Worm (Caenorhabditis elegans) whole organism, young adult: ENCODE results near the gene R01H2.7.

Source experiments
- C06A6.2 ChIP-seq: fragments of 200-800 bp; sonication (Bioruptor generic); conservative IDR thresholded peaks from 2 replicates; pipeline ENCODE4 v1.3.6; 2022; ENCODE audit warnings: missing genetic modification characterization, missing compliant biosample characterization
- F22D6.2 ChIP-seq: sonication (generic microtip); optimal IDR thresholded peaks from 2 replicates; lab custom pipeline; 2016; ENCODE audit warnings: mild to moderate bottlenecking, missing genetic modification characterization, missing compliant biosample characterization
- F39B2.1 ChIP-seq: fragments of 200-800 bp; sonication (Bioruptor generic); IDR thresholded peaks from 2 replicates; pipeline ENCODE4 v1.3.6; 2022; ENCODE audit warnings: missing genetic modification reagents, missing genetic modification characterization, missing compliant biosample characterization
- F49E8.2 ChIP-seq: sonication (generic microtip); optimal IDR thresholded peaks from 3 replicates; lab custom pipeline; 2017; ENCODE audit warnings: missing genetic modification characterization, mild to moderate bottlenecking, missing compliant biosample characterization, antibody characterized with exemption, moderate library complexity; ENCODE audit not compliant: insufficient read depth
- Y53F4B.3 ChIP-seq: fragments of 200-800 bp; sonication (Bioruptor generic); IDR thresholded peaks from 2 replicates; pipeline ENCODE4 v1.3.6; 2022; ENCODE audit warnings: missing genetic modification reagents, missing genetic modification characterization, missing compliant biosample characterization
- Y53G8AR.9 ChIP-seq: fragments of 200-800 bp; sonication (Bioruptor generic); conservative IDR thresholded peaks from 2 replicates; pipeline ENCODE4 v1.3.6; 2022; ENCODE audit warnings: missing genetic modification reagents, missing genetic modification characterization, missing compliant biosample characterization
- Y56A3A.18 ChIP-seq: fragments of 200-800 bp; sonication (Bioruptor generic); IDR thresholded peaks from 2 replicates; pipeline ENCODE4 v1.3.6; 2022; ENCODE audit warnings: missing genetic modification reagents, missing genetic modification characterization, missing compliant biosample characterization
- Y79H2A.3 ChIP-seq: fragments of 200-800 bp; sonication (Bioruptor generic); conservative IDR thresholded peaks from 2 replicates; pipeline ENCODE4 v1.3.6; 2022; ENCODE audit warnings: missing genetic modification reagents, missing genetic modification characterization, missing compliant biosample characterization
- Y95B8A.8 ChIP-seq: fragments of 200-800 bp; sonication (Bioruptor generic); IDR thresholded peaks from 2 replicates; pipeline ENCODE4 v1.3.6; 2022; ENCODE audit warnings: missing genetic modification reagents, missing genetic modification characterization, missing compliant biosample characterization
- ZK185.1 ChIP-seq: sonication (generic microtip); optimal IDR thresholded peaks from 2 replicates; lab custom pipeline; 2016; ENCODE audit warnings: mild to moderate bottlenecking, missing genetic modification characterization, missing compliant biosample characterization; ENCODE audit not compliant: poor library complexity, severe bottlenecking
- akir-1 ChIP-seq: fragments of 200-800 bp; sonication (Bioruptor generic); optimal IDR thresholded peaks from 2 replicates; lab custom pipeline; 2018; ENCODE audit warnings: mild to moderate bottlenecking, missing genetic modification characterization, moderate library complexity, missing compliant biosample characterization
- ama-1 ChIP-seq, 3 experiments: fragments of 150-350 bp in 1 of 3; sonication (generic microtip) in 2 of 3; optimal IDR thresholded peaks; 2 replicates each; lab custom pipeline; 2014 to 2018; ENCODE audit warnings: missing biosample characterization in 2 of 3, missing genetic modification characterization in 2 of 3, missing genetic modification reagents in 2 of 3
- aptf-3 ChIP-seq: fragments of 200-800 bp; sonication (Bioruptor generic); IDR thresholded peaks from 2 replicates; pipeline ENCODE4 v1.3.6; 2022; ENCODE audit warnings: missing genetic modification characterization, missing compliant biosample characterization
- attf-6 ChIP-seq: fragments of 200-800 bp; sonication (Bioruptor generic); IDR thresholded peaks from 2 replicates; pipeline ENCODE4 v1.3.6; 2022; ENCODE audit warnings: missing genetic modification reagents, missing genetic modification characterization, missing compliant biosample characterization
- bed-2 ChIP-seq: fragments of 200-800 bp; sonication (Bioruptor generic); IDR thresholded peaks from 2 replicates; pipeline ENCODE4 v1.3.6; 2022; ENCODE audit warnings: missing genetic modification reagents, missing genetic modification characterization, missing compliant biosample characterization
- ceh-58 ChIP-seq: fragments of 200-800 bp; sonication (Bioruptor generic); IDR thresholded peaks from 2 replicates; pipeline ENCODE4 v1.3.6; 2022; ENCODE audit warnings: missing genetic modification characterization, missing compliant biosample characterization
- die-1 ChIP-seq: sonication (generic microtip); optimal IDR thresholded peaks from 2 replicates; lab custom pipeline; 2016; ENCODE audit warnings: missing genotype, mild to moderate bottlenecking, missing genetic modification characterization, missing compliant biosample characterization
- ekl-4 ChIP-seq: fragments of 200-800 bp; sonication (Bioruptor generic); IDR thresholded peaks from 2 replicates; pipeline ENCODE4 v1.3.6; 2022; ENCODE audit warnings: missing genetic modification reagents, missing genetic modification characterization, missing compliant biosample characterization
- him-1 ChIP-seq: sonication (generic microtip); optimal IDR thresholded peaks from 2 replicates; lab custom pipeline; 2016; ENCODE audit warnings: missing genotype, missing genetic modification reagents, missing genetic modification characterization, missing compliant biosample characterization
- hlh-12 ChIP-seq: sonication (generic microtip); optimal IDR thresholded peaks from 2 replicates; lab custom pipeline; 2016; ENCODE audit warnings: missing genetic modification characterization, missing compliant biosample characterization
- hmg-20 ChIP-seq: fragments of 200-800 bp; sonication (Bioruptor generic); IDR thresholded peaks from 2 replicates; pipeline ENCODE4 v1.3.6; 2022; ENCODE audit warnings: missing genetic modification reagents, missing genetic modification characterization, missing compliant biosample characterization
- hrde-1 ChIP-seq: sonication (generic microtip); optimal IDR thresholded peaks from 2 replicates; lab custom pipeline; 2016; ENCODE audit warnings: missing genetic modification characterization, mild to moderate bottlenecking, missing compliant biosample characterization, moderate library complexity, missing genotype, missing genetic modification reagents, borderline replicate concordance
- let-607 ChIP-seq, 2 experiments: fragments of 200-800 bp in 1 of 2; sonication (Bioruptor generic) in 1 of 2; sonication (generic microtip) in 1 of 2; optimal IDR thresholded peaks; 2 replicates each; lab custom pipeline; 2016 to 2018; ENCODE audit warnings: mild to moderate bottlenecking in 2 of 2, missing compliant biosample characterization in 2 of 2, missing genetic modification characterization in 2 of 2, moderate library complexity in 2 of 2, missing genotype in 1 of 2
- lin-26 ChIP-seq: fragments of 200-800 bp; sonication (Bioruptor generic); IDR thresholded peaks from 2 replicates; pipeline ENCODE4 v1.3.6; 2022; ENCODE audit warnings: missing genetic modification reagents, missing genetic modification characterization, missing compliant biosample characterization
- lin-54 ChIP-seq: fragments of 200-800 bp; sonication (Bioruptor generic); optimal IDR thresholded peaks from 2 replicates; lab custom pipeline; 2018; ENCODE audit warnings: mild to moderate bottlenecking, missing genetic modification characterization, missing compliant biosample characterization
- lir-1 ChIP-seq: fragments of 200-800 bp; sonication (Bioruptor generic); conservative IDR thresholded peaks from 2 replicates; pipeline ENCODE4 v1.3.6; 2022; ENCODE audit warnings: missing genetic modification reagents, missing genetic modification characterization, missing compliant biosample characterization
- lsy-27 ChIP-seq: sonication (generic microtip); optimal IDR thresholded peaks from 2 replicates; lab custom pipeline; 2017; ENCODE audit warnings: missing genetic modification characterization, mild to moderate bottlenecking, missing compliant biosample characterization, antibody characterized with exemption, missing genotype, borderline replicate concordance; ENCODE audit not compliant: insufficient read depth
- madf-8 ChIP-seq: fragments of 200-800 bp; sonication (Bioruptor generic); conservative IDR thresholded peaks from 2 replicates; pipeline ENCODE4 v1.3.6; 2022; ENCODE audit warnings: missing genetic modification reagents, missing genetic modification characterization, missing compliant biosample characterization
- mcd-1 ChIP-seq: fragments of 200-800 bp; sonication (Bioruptor generic); IDR thresholded peaks from 2 replicates; pipeline ENCODE4 v1.3.6; 2022; ENCODE audit warnings: missing genetic modification reagents, missing genetic modification characterization, missing compliant biosample characterization
- mel-28 ChIP-seq: sonication (generic microtip); optimal IDR thresholded peaks from 2 replicates; lab custom pipeline; 2016; ENCODE audit warnings: borderline replicate concordance, mild to moderate bottlenecking, missing genetic modification characterization, missing compliant biosample characterization
- mes-4 ChIP-seq: sonication (generic microtip); optimal IDR thresholded peaks from 2 replicates; lab custom pipeline; 2016; ENCODE audit warnings: missing genotype, missing genetic modification characterization, missing compliant biosample characterization
- nfya-1 ChIP-seq: sonication (generic microtip); optimal IDR thresholded peaks from 2 replicates; lab custom pipeline; 2017; ENCODE audit warnings: antibody characterized with exemption, missing compliant biosample characterization, missing genetic modification characterization, borderline replicate concordance; ENCODE audit not compliant: insufficient read depth
- nfyb-1 ChIP-seq: fragments of 200-800 bp; sonication (Bioruptor generic); IDR thresholded peaks from 2 replicates; pipeline ENCODE4 v1.3.6; 2022; ENCODE audit warnings: missing genetic modification reagents, missing genetic modification characterization, missing compliant biosample characterization
- nhr-179 ChIP-seq: sonication (generic microtip); optimal IDR thresholded peaks from 2 replicates; lab custom pipeline; 2016; ENCODE audit warnings: mild to moderate bottlenecking, missing genetic modification characterization, missing compliant biosample characterization
- pbrm-1 ChIP-seq: fragments of 200-800 bp; sonication (Bioruptor generic); IDR thresholded peaks from 2 replicates; pipeline ENCODE4 v1.3.6; 2022; ENCODE audit warnings: missing genetic modification reagents, missing genetic modification characterization, missing compliant biosample characterization
- repo-1 ChIP-seq: sonication (generic microtip); optimal IDR thresholded peaks from 2 replicates; lab custom pipeline; 2017; ENCODE audit warnings: mild to moderate bottlenecking, missing genetic modification characterization, missing compliant biosample characterization
- rpc-1 ChIP-seq, 2 experiments: fragments of 150-350 bp in 1 of 2; sonication (generic microtip) in 1 of 2; optimal IDR thresholded peaks; 2 replicates each; lab custom pipeline; 2014 to 2018; ENCODE audit warnings: missing biosample characterization in 1 of 2, missing genetic modification characterization in 1 of 2, missing genetic modification reagents in 1 of 2, missing genotype in 1 of 2
- sdz-38 ChIP-seq: sonication (generic microtip); optimal IDR thresholded peaks from 2 replicates; lab custom pipeline; 2016; ENCODE audit warnings: missing genotype, missing genetic modification characterization, missing compliant biosample characterization
- snpc-1.1 ChIP-seq: sonication (generic microtip); optimal IDR thresholded peaks from 2 replicates; lab custom pipeline; 2017; ENCODE audit warnings: missing genetic modification characterization, mild to moderate bottlenecking, missing compliant biosample characterization, antibody characterized with exemption, moderate library complexity, missing genotype, missing genetic modification reagents; ENCODE audit not compliant: insufficient read depth
- snpc-3.4 ChIP-seq: sonication (generic microtip); optimal IDR thresholded peaks from 2 replicates; lab custom pipeline; 2017; ENCODE audit warnings: missing genetic modification characterization, mild to moderate bottlenecking, missing compliant biosample characterization, antibody characterized with exemption, moderate library complexity, missing genotype, missing genetic modification reagents
- sptf-2 ChIP-seq: fragments of 200-800 bp; sonication (Bioruptor generic); optimal IDR thresholded peaks from 2 replicates; lab custom pipeline; 2018; ENCODE audit warnings: mild to moderate bottlenecking, missing genetic modification characterization, missing compliant biosample characterization
- unc-62 ChIP-seq: fragments of 150-350 bp; optimal IDR thresholded peaks from 2 replicates; lab custom pipeline; 2014; ENCODE audit warnings: missing biosample characterization, missing genetic modification reagents, missing genetic modification characterization
- ztf-25 ChIP-seq: fragments of 200-800 bp; sonication (Bioruptor generic); IDR thresholded peaks from 2 replicates; pipeline ENCODE4 v1.3.6; 2022; ENCODE audit warnings: missing genetic modification reagents, missing genetic modification characterization, missing compliant biosample characterization
- ztf-28 ChIP-seq: fragments of 200-800 bp; sonication (Bioruptor generic); IDR thresholded peaks from 2 replicates; pipeline ENCODE4 v1.3.6; 2022; ENCODE audit warnings: missing genetic modification reagents, missing genetic modification characterization, missing compliant biosample characterization
- ztf-6 ChIP-seq: fragments of 200-800 bp; sonication (Bioruptor generic); IDR thresholded peaks from 2 replicates; pipeline ENCODE4 v1.3.6; 2022; ENCODE audit warnings: missing genetic modification reagents, missing genetic modification characterization, missing compliant biosample characterization

R01H2.7 gene

ce11 chrIII:7090545-7090944, 45.0 kb upstream of the R01H2.7 start, which contains the start of gene ZK418.10:
Gene ZK418.10, minus strand, starts transcription at chrIII:7090692.
- TF ChIP-seq F49E8.2 (tag; lab: Kevin White, UChicago) (no peak), rpc-1 (optimal IDR thresholded peaks at IDR 0.05; lab: Kevin White, UChicago) (no peak), rpc-1 (tag; optimal IDR thresholded peaks at IDR 0.05; lab: Kevin White, UChicago) (no peak), snpc-3.4 (no peak), F22D6.2 (tag; lab: Kevin White, UChicago) (no peak), nfyb-1 (GFP tag; lab: Robert Waterston, UW) (no peak), ekl-4 (GFP tag; lab: Robert Waterston, UW) (no peak), pbrm-1 (GFP tag; lab: Robert Waterston, UW) (no peak), repo-1 (tag; lab: Kevin White, UChicago) (no peak), sptf-2 (GFP tag; lab: Kevin White, UChicago) (no peak), nhr-179 (tag; lab: Kevin White, UChicago) (no peak), hrde-1 (tag; lab: Kevin White, UChicago) (no peak), unc-62 (GFP tag; lab: Kevin White, UChicago) (no peak), lir-1 (GFP tag; lab: Robert Waterston, UW) (no peak), lsy-27 (no peak)

- TF ChIP-seq hmg-20 (GFP tag; lab: Robert Waterston, UW), result no peak
- TF ChIP-seq akir-1 (GFP tag; lab: Kevin White, UChicago), result no peak
- no peak for TF ChIP-seq nfya-1 (tag; lab: Kevin White, UChicago)
- TF ChIP-seq F39B2.1, result no peak
- TF ChIP-seq ZK185.1 (tag; lab: Kevin White, UChicago), result peak; percentile 62
- TF ChIP-seq mes-4 (tag; lab: Kevin White, UChicago), result no peak
- TF ChIP-seq madf-8 (GFP tag; lab: Robert Waterston, UW), result no peak
- TF ChIP-seq ceh-58 (GFP tag; lab: Robert Waterston, UW), result no peak
- TF ChIP-seq lin-26 (GFP tag; lab: Robert Waterston, UW), result no peak
- TF ChIP-seq Y56A3A.18, result no peak
- no peak for TF ChIP-seq mel-28 (tag; lab: Kevin White, UChicago)
- no peak for TF ChIP-seq hlh-12 (tag; lab: Kevin White, UChicago)
- TF ChIP-seq Y53F4B.3 (GFP tag; lab: Robert Waterston, UW), result no peak
- TF ChIP-seq aptf-3 (GFP tag; lab: Robert Waterston, UW), result no peak
- TF ChIP-seq die-1 (tag; lab: Kevin White, UChicago), result no peak
- TF ChIP-seq snpc-1.1, result peak; percentile 28
- no peak for TF ChIP-seq lin-54 (GFP tag; lab: Kevin White, UChicago)
- no peak for TF ChIP-seq Y95B8A.8
- no peak for TF ChIP-seq attf-6
- TF ChIP-seq lsy-27, result no peak
- no peak for TF ChIP-seq ztf-6 (GFP tag; lab: Robert Waterston, UW)
- TF ChIP-seq Y79H2A.3 (GFP tag; lab: Robert Waterston, UW), result no peak
- TF ChIP-seq ztf-25 (GFP tag; lab: Robert Waterston, UW), result no peak
- TF ChIP-seq him-1 (tag; lab: Kevin White, UChicago), result peak; percentile 5
- no peak for TF ChIP-seq ekl-4 (GFP tag; lab: Robert Waterston, UW)
- no peak for TF ChIP-seq sdz-38 (tag; lab: Kevin White, UChicago)
- no peak for TF ChIP-seq ama-1 (optimal IDR thresholded peaks at IDR 0.05; lab: Kevin White, UChicago)
- no peak for TF ChIP-seq ama-1 (GFP tag; optimal IDR thresholded peaks at IDR 0.05; lab: Kevin White, UChicago)
- no peak for TF ChIP-seq Y53G8AR.9 (GFP tag; lab: Robert Waterston, UW)
- no peak for TF ChIP-seq bed-2 (GFP tag; lab: Robert Waterston, UW)
- TF ChIP-seq C06A6.2 (GFP tag; lab: Robert Waterston, UW), result no peak
- TF ChIP-seq ztf-28 (GFP tag; lab: Robert Waterston, UW), result no peak
- TF ChIP-seq let-607 (tag; optimal IDR thresholded peaks at IDR 0.05; lab: Kevin White, UChicago), result peak in 1 of 2 experiments; percentile 14
- TF ChIP-seq mcd-1, result no peak
These were observed 42.3 kb upstream of the R01H2.7 start, which contains the start of gene fubl-2 for ce11 chrIII:7087691-7088323. Gene fubl-2, minus strand, starts transcription at chrIII:7087741.
